Fruit fly (Drosophila melanogaster) whole organism: ENCODE measurements around the gene CG7326.

ENCODE experiments used
- CG8478 ChIP-seq: fragments of >200 bp; optimal IDR thresholded peaks from 2 replicates; lab custom pipeline; 2018; ENCODE audit warnings: inconsistent platforms
- EcR ChIP-seq, 2 experiments: fragments of >200 bp; optimal IDR thresholded peaks; 2 replicates each; lab custom pipeline; 2017; ENCODE audit warnings: missing biosample characterization in 2 of 2, missing genetic modification characterization in 2 of 2, missing genetic modification reagents in 2 of 2
- psq ChIP-seq: fragments of >200 bp; optimal IDR thresholded peaks from 2 replicates; lab custom pipeline; 2017
- usp ChIP-seq: fragments of >200 bp; optimal IDR thresholded peaks from 2 replicates; lab custom pipeline; 2017; ENCODE audit warnings: missing biosample characterization, missing genetic modification characterization, mixed read lengths

dm6 chrX:18894146-18894545 lies 30.6 kb upstream of the CG7326 start, which contains the start of gene SdhBL:
- no peak for TF ChIP-seq CG8478
- TF ChIP-seq psq (lab: Kevin White, UChicago) = no peak
- no peak for TF ChIP-seq EcR (GFP tag; optimal IDR thresholded peaks at IDR 0.05; lab: Kevin White, UChicago)
- no peak for TF ChIP-seq usp (GFP tag; lab: Kevin White, UChicago)
